Worm (Caenorhabditis elegans): ENCODE data around the gene ZK792.4.

The ZK792.4 gene

ce11 chrIV:11651965-11652453 is 29.8 kb downstream of the ZK792.4 start, which contains the start of the genes acl-3 and ndub-6:
Gene acl-3 (minus strand): TSS chrIV:11652023.
Gene ndub-6 (plus strand): TSS chrIV:11652403.
- TF ChIP-seq unc-39 (tag; optimal IDR thresholded peaks at IDR 0.05) (no peak), daf-16 (GFP tag; optimal IDR thresholded peaks at IDR 0.05) (no peak), daf-16 (tag; optimal IDR thresholded peaks at IDR 0.05) (peak; percentile 14), aha-1 (tag) (no peak), aly-2 (tag; optimal IDR thresholded peaks at IDR 0.05) (no peak), lin-15B (tag; optimal IDR thresholded peaks at IDR 0.05) (no peak), hlh-30 (tag; optimal IDR thresholded peaks at IDR 0.05; ENCODE audit: insufficient read depth) (no peak), mxl-3 (GFP tag; optimal IDR thresholded peaks at IDR 0.05) (no peak), mes-2 (tag; optimal IDR thresholded peaks at IDR 0.05; ENCODE audit: poor library complexity, severe bottlenecking) (peak; percentile 64), madf-9 (GFP tag; conservative IDR thresholded peaks at IDR 0.05) (no peak), dve-1 (tag; optimal IDR thresholded peaks at IDR 0.05; ENCODE audit: insufficient read depth) (no peak), duxl-1 (tag; optimal IDR thresholded peaks at IDR 0.05; ENCODE audit: poor library complexity) (no peak), ceh-28 (tag; optimal IDR thresholded peaks at IDR 0.05) (no peak), zip-11 (GFP tag; IDR thresholded peaks at IDR 0.05) (no peak), lin-39 (tag; optimal IDR thresholded peaks at IDR 0.05) (no peak)

ce11 chrIV:11650344-11650743 is 31.5 kb downstream of the ZK792.4 start:
- no peak for TF ChIP-seq nhr-42 (GFP tag; IDR thresholded peaks at IDR 0.05)
- TF ChIP-seq hif-1 (tag; optimal IDR thresholded peaks at IDR 0.05), result no peak
- no peak for TF ChIP-seq Y5F2A.4 (GFP tag; optimal IDR thresholded peaks at IDR 0.05)
- peak in 1 of 2 experiments; percentile 93 for TF ChIP-seq unc-62 (GFP tag; optimal IDR thresholded peaks at IDR 0.05 in 1 of 2)
- no peak for TF ChIP-seq unc-62 (tag; optimal IDR thresholded peaks at IDR 0.05)
- no peak for TF ChIP-seq pha-4 (GFP tag; IDR thresholded peaks at IDR 0.05)
- TF ChIP-seq pha-4 (tag; optimal IDR thresholded peaks at IDR 0.05), result no peak
- TF ChIP-seq zip-2 (tag; optimal IDR thresholded peaks at IDR 0.05), result no peak
- TF ChIP-seq spr-3 (GFP tag; optimal IDR thresholded peaks at IDR 0.05), result no peak

DNA sequence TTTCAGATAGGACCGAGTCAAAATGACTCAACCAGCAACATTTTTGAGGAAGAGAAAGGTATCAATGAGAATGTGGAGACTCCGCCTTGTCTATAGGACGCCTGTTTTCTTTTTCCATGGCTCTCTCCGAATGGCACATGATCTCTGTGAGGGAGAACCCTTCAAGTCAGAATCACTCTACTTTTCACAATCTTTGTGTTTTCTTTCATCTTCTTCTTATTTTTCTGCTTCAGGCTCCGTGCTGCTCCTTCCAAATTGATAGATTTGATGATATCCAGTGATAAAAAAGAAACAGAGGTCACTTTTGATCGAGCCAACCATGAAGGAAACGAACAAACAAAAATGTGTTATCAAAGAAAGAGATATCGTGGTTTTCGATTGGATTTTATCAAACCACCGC is 32.8 kb downstream of the ZK792.4 start, which contains the start of gene ZK809.8:
Gene ZK809.8, minus strand, starts transcription at position 34 of the 400 bp plus-strand sequence.
- TF ChIP-seq hif-1 (tag; optimal IDR thresholded peaks at IDR 0.05), result no peak
- no peak for TF ChIP-seq zfp-2 (tag; optimal IDR thresholded peaks at IDR 0.05)
- TF ChIP-seq hlh-30 (tag; optimal IDR thresholded peaks at IDR 0.05; ENCODE audit: insufficient read depth), result peak; percentile 5
- no peak for TF ChIP-seq Y48G9A.11 (GFP tag; IDR thresholded peaks at IDR 0.05)
- peak in 1 of 2 experiments; percentile 77 for TF ChIP-seq daf-16 (GFP tag; optimal IDR thresholded peaks at IDR 0.05)
- TF ChIP-seq daf-16 (tag; optimal IDR thresholded peaks at IDR 0.05), result no peak
- no peak for TF ChIP-seq ceh-82 (tag; optimal IDR thresholded peaks at IDR 0.05)
- peak; percentile 44 for TF ChIP-seq hlh-11 (tag; optimal IDR thresholded peaks at IDR 0.05)
- peak in 1 of 2 experiments; percentile 87 for TF ChIP-seq unc-62 (GFP tag; optimal IDR thresholded peaks at IDR 0.05 in 1 of 2)
- TF ChIP-seq unc-62 (tag; optimal IDR thresholded peaks at IDR 0.05), result no peak
- no peak for TF ChIP-seq lir-3 (tag; optimal IDR thresholded peaks at IDR 0.05)

ce11 chrIV:11646908-11647307 is 34.9 kb downstream of the ZK792.4 start:
- TF ChIP-seq dve-1 (tag; optimal IDR thresholded peaks at IDR 0.05; ENCODE audit: insufficient read depth) (peak; percentile 48), F10B5.3 (tag; optimal IDR thresholded peaks at IDR 0.05) (no peak), daf-16 (GFP tag; optimal IDR thresholded peaks at IDR 0.05) (peak in 1 of 2 experiments; percentile 77), daf-16 (tag; optimal IDR thresholded peaks at IDR 0.05) (peak; percentile 74), nhr-76 (tag; optimal IDR thresholded peaks at IDR 0.05) (no peak), hlh-11 (tag; optimal IDR thresholded peaks at IDR 0.05) (peak; percentile 9)

- TF ChIP-seq Y48G9A.11 (GFP tag; IDR thresholded peaks at IDR 0.05), result no peak
- peak; percentile 2 for TF ChIP-seq nhr-28 (tag; optimal IDR thresholded peaks at IDR 0.05)
- peak; percentile 39 for TF ChIP-seq dve-1 (tag; optimal IDR thresholded peaks at IDR 0.05; ENCODE audit: insufficient read depth)
- peak in 1 of 2 experiments; percentile 92 for TF ChIP-seq unc-62 (GFP tag; optimal IDR thresholded peaks at IDR 0.05 in 1 of 2)
- TF ChIP-seq unc-62 (tag; optimal IDR thresholded peaks at IDR 0.05), result no peak
- TF ChIP-seq nhr-42 (GFP tag; IDR thresholded peaks at IDR 0.05), result no peak
- no peak for TF ChIP-seq daf-16 (GFP tag; optimal IDR thresholded peaks at IDR 0.05)
- peak; percentile 86 for TF ChIP-seq daf-16 (tag; optimal IDR thresholded peaks at IDR 0.05)
- TF ChIP-seq nhr-76 (tag; optimal IDR thresholded peaks at IDR 0.05), result no peak
Measured at ce11 chrIV:11645354-11645753, 36.5 kb downstream of the ZK792.4 start.
